Worm (Caenorhabditis elegans) whole organism, L4 larva: Measurements from ENCODE around the gene K09C6.2.

Experiments used
- ZK337.2 ChIP-seq: fragments of 200-800 bp; sonication (Bioruptor generic); IDR thresholded peaks from 2 replicates; pipeline ENCODE4 v1.3.6; 2022; ENCODE audit warnings: missing genetic modification reagents, missing genetic modification characterization, missing compliant biosample characterization
- aly-2 ChIP-seq: sonication (generic microtip); optimal IDR thresholded peaks from 2 replicates; lab custom pipeline; 2018; ENCODE audit warnings: missing biosample characterization, missing genetic modification characterization
- arid-1 ChIP-seq: fragments of 200-800 bp; sonication (Bioruptor generic); conservative IDR thresholded peaks from 2 replicates; pipeline ENCODE4 v1.3.6; 2022; ENCODE audit warnings: missing genetic modification reagents, missing genetic modification characterization, missing compliant biosample characterization
- attf-4 ChIP-seq: sonication (generic microtip); optimal IDR thresholded peaks from 3 replicates; lab custom pipeline; 2017; ENCODE audit warnings: missing biosample characterization, missing genetic modification characterization
- ceh-82 ChIP-seq: sonication (generic microtip); optimal IDR thresholded peaks from 2 replicates; lab custom pipeline; 2017; ENCODE audit warnings: missing biosample characterization, missing genetic modification characterization
- ces-1 ChIP-seq: fragments of 150-350 bp; sonication (generic microtip); optimal IDR thresholded peaks from 4 replicates; lab custom pipeline; 2014; ENCODE audit warnings: missing biosample characterization, missing genetic modification reagents, missing genetic modification characterization
- dmd-6 ChIP-seq: fragments of 200-800 bp; sonication (Bioruptor generic); IDR thresholded peaks from 2 replicates; pipeline ENCODE4 v1.3.6; 2022; ENCODE audit warnings: missing genetic modification reagents, missing genetic modification characterization, missing compliant biosample characterization
- egl-43 ChIP-seq: fragments of 200-800 bp; sonication (Bioruptor generic); IDR thresholded peaks from 2 replicates; pipeline ENCODE4 v1.3.6; 2022; ENCODE audit warnings: missing genetic modification reagents, missing genetic modification characterization, missing compliant biosample characterization
- hlh-11 ChIP-seq: fragments of 200-800 bp; sonication (Bioruptor generic); optimal IDR thresholded peaks from 2 replicates; lab custom pipeline; 2018; ENCODE audit warnings: mild to moderate bottlenecking, missing genetic modification characterization, missing compliant biosample characterization
- hlh-30 ChIP-seq: sonication (generic microtip); optimal IDR thresholded peaks from 2 replicates; lab custom pipeline; 2017; ENCODE audit warnings: antibody characterized with exemption, mild to moderate bottlenecking, missing genetic modification characterization, missing compliant biosample characterization; ENCODE audit not compliant: insufficient read depth
- hmg-1.1 ChIP-seq: fragments of 200-800 bp; sonication (Bioruptor generic); IDR thresholded peaks from 2 replicates; pipeline ENCODE4 v1.3.6; 2022; ENCODE audit warnings: missing genetic modification reagents, missing genetic modification characterization, missing compliant biosample characterization
- lim-7 ChIP-seq: fragments of 200-800 bp; sonication (Bioruptor generic); IDR thresholded peaks from 2 replicates; pipeline ENCODE4 v1.3.6; 2022; ENCODE audit warnings: missing genetic modification characterization, missing compliant biosample characterization
- lin-38 ChIP-seq: fragments of 200-800 bp; sonication (Bioruptor generic); IDR thresholded peaks from 2 replicates; pipeline ENCODE4 v1.3.6; 2022; ENCODE audit warnings: missing genetic modification reagents, missing genetic modification characterization, missing compliant biosample characterization
- lir-3 ChIP-seq: sonication (generic microtip); optimal IDR thresholded peaks from 2 replicates; lab custom pipeline; 2016; ENCODE audit warnings: mild to moderate bottlenecking, missing genetic modification characterization, missing compliant biosample characterization
- lsy-2 ChIP-seq, 2 experiments: fragments of 150-350 bp in 1 of 2; sonication (generic microtip) in 1 of 2; optimal IDR thresholded peaks; 2 replicates each; lab custom pipeline; 2014 to 2017; ENCODE audit warnings: missing biosample characterization in 2 of 2, missing genetic modification characterization in 2 of 2
- nhr-102 ChIP-seq: sonication (generic microtip); optimal IDR thresholded peaks from 2 replicates; lab custom pipeline; 2016; ENCODE audit warnings: mild to moderate bottlenecking, missing genetic modification characterization, moderate library complexity, missing compliant biosample characterization
- nhr-48 ChIP-seq: sonication (generic microtip); optimal IDR thresholded peaks from 2 replicates; lab custom pipeline; 2016; ENCODE audit warnings: mild to moderate bottlenecking, missing genetic modification characterization, missing compliant biosample characterization
- nhr-6 ChIP-seq: fragments of 150-350 bp; optimal IDR thresholded peaks from 2 replicates; lab custom pipeline; 2014; ENCODE audit warnings: missing biosample characterization, missing genetic modification characterization
- php-3 ChIP-seq: fragments of 200-800 bp; sonication (Bioruptor generic); IDR thresholded peaks from 2 replicates; pipeline ENCODE4 v1.3.6; 2022; ENCODE audit warnings: missing genetic modification reagents, missing genetic modification characterization, missing compliant biosample characterization
- pqm-1 ChIP-seq: sonication (generic microtip); optimal IDR thresholded peaks from 2 replicates; lab custom pipeline; 2017; ENCODE audit warnings: missing biosample characterization, missing genetic modification characterization
- sdz-12 ChIP-seq: fragments of 200-800 bp; sonication (Bioruptor generic); optimal IDR thresholded peaks from 2 replicates; lab custom pipeline; 2018; ENCODE audit warnings: mild to moderate bottlenecking, missing genetic modification characterization, missing compliant biosample characterization
- unc-130 ChIP-seq: sonication (generic microtip); optimal IDR thresholded peaks from 2 replicates; lab custom pipeline; 2016; ENCODE audit warnings: missing genetic modification reagents, missing genetic modification characterization, missing compliant biosample characterization
- unc-39 ChIP-seq: sonication (generic microtip); optimal IDR thresholded peaks from 2 replicates; lab custom pipeline; 2017; ENCODE audit warnings: missing biosample characterization, missing genetic modification characterization
- unc-62 ChIP-seq, 3 experiments: fragments of 150-350 bp in 1 of 3; sonication (generic microtip); optimal IDR thresholded peaks in 2 of 3; peaks in 1 of 3; 1 replicate in 1 of 3; 2 replicates in 2 of 3; lab custom pipeline; 2014 to 2017; ENCODE audit warnings: missing biosample characterization in 3 of 3, missing genetic modification characterization in 3 of 3, missing genetic modification reagents in 3 of 3, missing genotype in 1 of 3
- zip-2 ChIP-seq: fragments of 150-350 bp; optimal IDR thresholded peaks from 2 replicates; lab custom pipeline; 2014; ENCODE audit warnings: missing biosample characterization, missing genetic modification characterization

Gene K09C6.2

DNA sequence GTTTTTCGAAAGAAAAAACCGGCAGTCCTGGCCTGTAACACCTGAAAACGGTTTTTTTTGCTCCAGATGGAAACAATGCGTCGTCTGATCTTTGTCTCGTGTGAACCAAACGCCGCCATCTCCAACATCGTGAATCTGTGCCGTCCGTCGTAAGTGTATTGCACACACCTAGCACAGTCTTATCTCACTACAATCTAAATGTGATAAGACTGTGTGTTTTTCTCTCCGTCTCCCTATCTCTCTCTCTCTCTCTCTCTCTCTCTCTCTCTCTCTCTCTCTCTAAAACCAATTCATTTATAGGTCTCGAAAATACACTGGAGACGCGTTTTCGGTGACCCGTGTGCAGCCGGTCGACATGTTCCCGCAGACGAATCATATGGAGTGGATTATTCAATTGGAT, 53.9 kb downstream of the K09C6.2 start (continued):
- no peak for TF ChIP-seq unc-39 (tag; lab: Kevin White, UChicago)
- TF ChIP-seq pqm-1 = peak; percentile 32
- peak; percentile 49 for TF ChIP-seq lin-38 (GFP tag; lab: Robert Waterston, UW)
- peak; percentile 81 for TF ChIP-seq hlh-11 (tag; lab: Kevin White, UChicago)
- TF ChIP-seq nhr-102 (tag; lab: Kevin White, UChicago) = peak; percentile 20
- TF ChIP-seq dmd-6 = peak; percentile 77
- no peak for TF ChIP-seq hmg-1.1 (GFP tag; lab: Robert Waterston, UW)
- 0 out of 2 replicates have a peak, but pooled peaks have one; percentile 28 for TF ChIP-seq php-3 (GFP tag; lab: Robert Waterston, UW)
- TF ChIP-seq egl-43 = no peak
- TF ChIP-seq lsy-2 (tag; optimal IDR thresholded peaks at IDR 0.05; lab: Kevin White, UChicago) = no peak
- TF ChIP-seq lir-3 (tag; lab: Kevin White, UChicago) = no peak
- TF ChIP-seq nhr-48 (tag; lab: Kevin White, UChicago) = peak; percentile 27
- no peak for TF ChIP-seq unc-62 (GFP tag; optimal IDR thresholded peaks at IDR 0.05 in 1 of 2; lab: Kevin White, UChicago)
- TF ChIP-seq unc-62 (tag; optimal IDR thresholded peaks at IDR 0.05; lab: Kevin White, UChicago) = no peak
- no peak for TF ChIP-seq aly-2 (tag; lab: Kevin White, UChicago)
- TF ChIP-seq hlh-30 (tag; lab: Kevin White, UChicago) = peak; percentile 48

DNA sequence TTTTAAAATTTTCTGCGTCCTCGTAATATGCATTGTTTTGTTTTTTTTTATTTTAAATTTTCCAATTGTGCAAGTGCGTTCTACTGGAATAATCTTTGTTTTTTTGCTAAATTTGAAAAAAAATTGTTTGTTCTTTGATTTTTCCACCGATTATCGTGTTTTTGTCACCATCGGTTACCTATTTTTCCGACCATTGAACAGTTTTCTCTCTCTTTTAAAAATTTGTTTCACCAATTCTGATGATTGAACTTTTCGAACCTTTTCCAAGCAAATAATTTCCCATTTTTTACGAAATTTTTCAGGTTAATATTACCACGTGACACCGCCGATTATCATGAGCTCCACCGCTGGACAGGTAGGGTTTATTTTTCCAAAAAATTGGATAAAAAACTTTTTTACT, 54.8 kb downstream of the K09C6.2 start, which contains the start of gene adh-5:
Gene adh-5 (plus strand): TSS at position 301 of the 400 bp plus-strand sequence.
- TF ChIP-seq ces-1 (GFP tag; lab: Kevin White, UChicago) (no peak), unc-130 (no peak), ceh-82 (no peak), nhr-6 (tag; lab: Kevin White, UChicago) (no peak), lim-7 (GFP tag; lab: Robert Waterston, UW) (no peak), zip-2 (tag; lab: Kevin White, UChicago) (no peak), arid-1 (no peak), sdz-12 (GFP tag; lab: Kevin White, UChicago) (no peak), attf-4 (tag; lab: Kevin White, UChicago) (no peak), ZK337.2 (no peak), lin-38 (GFP tag; lab: Robert Waterston, UW) (no peak)
